Worm (Caenorhabditis elegans) whole organism, young adult: ENCODE results near the gene Y73B6BL.22.
A peak's percentile ranks its signal among the peaks of the same experiment; 100 is the strongest.

Experiments
- F23B12.7 ChIP-seq: sonication (generic microtip); optimal IDR thresholded peaks from 2 replicates; lab custom pipeline; 2017; ENCODE audit warnings: missing genetic modification characterization, mild to moderate bottlenecking, missing compliant biosample characterization, antibody characterized with exemption, moderate library complexity; ENCODE audit not compliant: insufficient read depth
- F33H1.4 ChIP-seq: fragments of 200-800 bp; sonication (Bioruptor generic); IDR thresholded peaks from 2 replicates; pipeline ENCODE4 v1.3.6; 2022; ENCODE audit warnings: missing genetic modification reagents, missing genetic modification characterization, missing compliant biosample characterization
- F39B2.1 ChIP-seq: fragments of 200-800 bp; sonication (Bioruptor generic); IDR thresholded peaks from 2 replicates; pipeline ENCODE4 v1.3.6; 2022; ENCODE audit warnings: missing genetic modification reagents, missing genetic modification characterization, missing compliant biosample characterization
- F52B5.7 ChIP-seq: sonication (generic microtip); optimal IDR thresholded peaks from 2 replicates; lab custom pipeline; 2016; ENCODE audit warnings: mild to moderate bottlenecking, missing genetic modification characterization, missing compliant biosample characterization
- T07F8.4 ChIP-seq: sonication (generic microtip); optimal IDR thresholded peaks from 2 replicates; lab custom pipeline; 2016; ENCODE audit warnings: mild to moderate bottlenecking, missing genetic modification characterization, moderate library complexity, missing compliant biosample characterization
- T26A5.8 ChIP-seq: sonication (generic microtip); optimal IDR thresholded peaks from 2 replicates; lab custom pipeline; 2016; ENCODE audit warnings: missing genetic modification characterization, missing compliant biosample characterization
- Y56A3A.18 ChIP-seq: fragments of 200-800 bp; sonication (Bioruptor generic); IDR thresholded peaks from 2 replicates; pipeline ENCODE4 v1.3.6; 2022; ENCODE audit warnings: missing genetic modification reagents, missing genetic modification characterization, missing compliant biosample characterization
- ZK185.1 ChIP-seq: sonication (generic microtip); optimal IDR thresholded peaks from 2 replicates; lab custom pipeline; 2016; ENCODE audit warnings: mild to moderate bottlenecking, missing genetic modification characterization, missing compliant biosample characterization; ENCODE audit not compliant: poor library complexity, severe bottlenecking
- aptf-2 ChIP-seq: fragments of 200-800 bp; sonication (Bioruptor generic); conservative IDR thresholded peaks from 2 replicates; pipeline ENCODE4 v1.3.6; 2022; ENCODE audit warnings: missing genetic modification reagents, missing genetic modification characterization, missing compliant biosample characterization
- aptf-3 ChIP-seq: fragments of 200-800 bp; sonication (Bioruptor generic); IDR thresholded peaks from 2 replicates; pipeline ENCODE4 v1.3.6; 2022; ENCODE audit warnings: missing genetic modification characterization, missing compliant biosample characterization
- attf-5 ChIP-seq: fragments of 200-800 bp; sonication (Bioruptor generic); optimal IDR thresholded peaks from 2 replicates; lab custom pipeline; 2018; ENCODE audit warnings: mild to moderate bottlenecking, missing genetic modification characterization, missing compliant biosample characterization
- attf-6 ChIP-seq: fragments of 200-800 bp; sonication (Bioruptor generic); IDR thresholded peaks from 2 replicates; pipeline ENCODE4 v1.3.6; 2022; ENCODE audit warnings: missing genetic modification reagents, missing genetic modification characterization, missing compliant biosample characterization
- bed-1 ChIP-seq: fragments of 200-800 bp; sonication (Bioruptor generic); IDR thresholded peaks from 2 replicates; pipeline ENCODE4 v1.3.6; 2022; ENCODE audit warnings: missing genetic modification reagents, missing genetic modification characterization, missing compliant biosample characterization
- cebp-1 ChIP-seq, 2 experiments: fragments of 200-800 bp in 1 of 2; sonication (Bioruptor generic) in 1 of 2; sonication (generic microtip) in 1 of 2; IDR thresholded peaks in 1 of 2; optimal IDR thresholded peaks in 1 of 2; 2 replicates each; pipeline versions ENCODE4 v1.3.6 to Lab custom; 2017 to 2022; ENCODE audit warnings: missing compliant biosample characterization in 2 of 2, missing genetic modification characterization in 2 of 2, mild to moderate bottlenecking in 1 of 2, missing genetic modification reagents in 1 of 2, moderate library complexity in 1 of 2
- ceh-27 ChIP-seq: fragments of 200-800 bp; sonication (Bioruptor generic); optimal IDR thresholded peaks from 2 replicates; lab custom pipeline; 2018; ENCODE audit warnings: mild to moderate bottlenecking, missing genetic modification characterization, moderate library complexity, missing compliant biosample characterization
- ceh-58 ChIP-seq: fragments of 200-800 bp; sonication (Bioruptor generic); IDR thresholded peaks from 2 replicates; pipeline ENCODE4 v1.3.6; 2022; ENCODE audit warnings: missing genetic modification characterization, missing compliant biosample characterization
- ceh-91 ChIP-seq: fragments of 200-800 bp; sonication (Bioruptor generic); IDR thresholded peaks from 2 replicates; pipeline ENCODE4 v1.3.6; 2022; ENCODE audit warnings: missing genetic modification reagents, missing genetic modification characterization, missing compliant biosample characterization
- die-1 ChIP-seq: sonication (generic microtip); optimal IDR thresholded peaks from 2 replicates; lab custom pipeline; 2016; ENCODE audit warnings: missing genotype, mild to moderate bottlenecking, missing genetic modification characterization, missing compliant biosample characterization
- egl-44 ChIP-seq: fragments of 200-800 bp; sonication (Bioruptor generic); IDR thresholded peaks from 2 replicates; pipeline ENCODE4 v1.3.6; 2022; ENCODE audit warnings: missing genetic modification reagents, missing genetic modification characterization, missing compliant biosample characterization
- egrh-3 ChIP-seq: fragments of 200-800 bp; sonication (Bioruptor generic); IDR thresholded peaks from 2 replicates; pipeline ENCODE4 v1.3.6; 2022; ENCODE audit warnings: missing genetic modification reagents, missing genetic modification characterization, missing compliant biosample characterization
- him-1 ChIP-seq: sonication (generic microtip); optimal IDR thresholded peaks from 2 replicates; lab custom pipeline; 2016; ENCODE audit warnings: missing genotype, missing genetic modification reagents, missing genetic modification characterization, missing compliant biosample characterization
- hmg-20 ChIP-seq: fragments of 200-800 bp; sonication (Bioruptor generic); IDR thresholded peaks from 2 replicates; pipeline ENCODE4 v1.3.6; 2022; ENCODE audit warnings: missing genetic modification reagents, missing genetic modification characterization, missing compliant biosample characterization
- let-526 ChIP-seq: fragments of 200-800 bp; sonication (Bioruptor generic); IDR thresholded peaks from 2 replicates; pipeline ENCODE4 v1.3.6; 2022; ENCODE audit warnings: missing genetic modification reagents, missing genetic modification characterization, missing compliant biosample characterization
- lin-54 ChIP-seq: fragments of 200-800 bp; sonication (Bioruptor generic); optimal IDR thresholded peaks from 2 replicates; lab custom pipeline; 2018; ENCODE audit warnings: mild to moderate bottlenecking, missing genetic modification characterization, missing compliant biosample characterization
- lsl-1 ChIP-seq: fragments of 200-800 bp; sonication (Bioruptor generic); optimal IDR thresholded peaks from 2 replicates; lab custom pipeline; 2018; ENCODE audit warnings: mild to moderate bottlenecking, missing genetic modification characterization, moderate library complexity, missing compliant biosample characterization
- madf-8 ChIP-seq: fragments of 200-800 bp; sonication (Bioruptor generic); conservative IDR thresholded peaks from 2 replicates; pipeline ENCODE4 v1.3.6; 2022; ENCODE audit warnings: missing genetic modification reagents, missing genetic modification characterization, missing compliant biosample characterization
- nfyb-1 ChIP-seq: fragments of 200-800 bp; sonication (Bioruptor generic); IDR thresholded peaks from 2 replicates; pipeline ENCODE4 v1.3.6; 2022; ENCODE audit warnings: missing genetic modification reagents, missing genetic modification characterization, missing compliant biosample characterization
- nhr-27 ChIP-seq: fragments of 200-800 bp; sonication (Bioruptor generic); optimal IDR thresholded peaks from 2 replicates; lab custom pipeline; 2018; ENCODE audit warnings: mild to moderate bottlenecking, missing genetic modification characterization, moderate library complexity, missing compliant biosample characterization
- rpc-1 ChIP-seq, 2 experiments: fragments of 150-350 bp in 1 of 2; sonication (generic microtip) in 1 of 2; optimal IDR thresholded peaks; 2 replicates each; lab custom pipeline; 2014 to 2018; ENCODE audit warnings: missing biosample characterization in 1 of 2, missing genetic modification characterization in 1 of 2, missing genetic modification reagents in 1 of 2, missing genotype in 1 of 2
- snpc-1.1 ChIP-seq: sonication (generic microtip); optimal IDR thresholded peaks from 2 replicates; lab custom pipeline; 2017; ENCODE audit warnings: missing genetic modification characterization, mild to moderate bottlenecking, missing compliant biosample characterization, antibody characterized with exemption, moderate library complexity, missing genotype, missing genetic modification reagents; ENCODE audit not compliant: insufficient read depth
- snpc-4 ChIP-seq, 5 experiments: fragments of 150-350 bp in 1 of 5; sonication (generic microtip) in 4 of 5; optimal IDR thresholded peaks; 2 replicates each; lab custom pipeline; 2014 to 2018; ENCODE audit warnings: missing genetic modification characterization in 5 of 5, missing biosample characterization in 3 of 5, antibody characterized with exemption in 2 of 5, mild to moderate bottlenecking in 2 of 5, missing compliant biosample characterization in 2 of 5, missing genotype in 2 of 5, moderate library complexity in 2 of 5, missing genetic modification reagents in 1 of 5
- tbp1 ChIP-seq: fragments of 200-800 bp; sonication (Bioruptor generic); optimal IDR thresholded peaks from 2 replicates; lab custom pipeline; 2018; ENCODE audit warnings: mild to moderate bottlenecking, missing genetic modification characterization, missing compliant biosample characterization
- unc-130 ChIP-seq: sonication (generic microtip); optimal IDR thresholded peaks from 2 replicates; lab custom pipeline; 2016; ENCODE audit warnings: missing genetic modification reagents, missing genetic modification characterization, missing compliant biosample characterization
- xnd-1 ChIP-seq: sonication (generic microtip); optimal IDR thresholded peaks from 2 replicates; lab custom pipeline; 2016; ENCODE audit warnings: missing genotype, missing genetic modification reagents, missing genetic modification characterization, missing compliant biosample characterization
- ztf-28 ChIP-seq: fragments of 200-800 bp; sonication (Bioruptor generic); IDR thresholded peaks from 2 replicates; pipeline ENCODE4 v1.3.6; 2022; ENCODE audit warnings: missing genetic modification reagents, missing genetic modification characterization, missing compliant biosample characterization
- ztf-6 ChIP-seq: fragments of 200-800 bp; sonication (Bioruptor generic); IDR thresholded peaks from 2 replicates; pipeline ENCODE4 v1.3.6; 2022; ENCODE audit warnings: missing genetic modification reagents, missing genetic modification characterization, missing compliant biosample characterization

The Y73B6BL.22 gene

ce11 chrIV:6416553-6416952, at the start of gene Y73B6BL.22:
TSS of gene Y73B6BL.22 (minus strand) at chrIV:6416653.
- no peak for TF ChIP-seq die-1 (tag; lab: Kevin White, UChicago)

- no peak for TF ChIP-seq hmg-20 (GFP tag; lab: Robert Waterston, UW)
- no peak for TF ChIP-seq aptf-2 (GFP tag; lab: Robert Waterston, UW)
- TF ChIP-seq cebp-1 (GFP tag; IDR thresholded peaks at IDR 0.05; lab: Robert Waterston, UW): no peak
- no peak for TF ChIP-seq cebp-1 (tag; optimal IDR thresholded peaks at IDR 0.05; lab: Kevin White, UChicago)
- no peak for TF ChIP-seq lin-54 (GFP tag; lab: Kevin White, UChicago)
- no peak for TF ChIP-seq attf-5
- TF ChIP-seq nfyb-1 (GFP tag; lab: Robert Waterston, UW): no peak
- no peak for TF ChIP-seq bed-1 (GFP tag; lab: Robert Waterston, UW)
- TF ChIP-seq ceh-91 (GFP tag; lab: Robert Waterston, UW): no peak
- TF ChIP-seq T07F8.4 (tag; lab: Kevin White, UChicago): no peak
Observed at ce11 chrIV:6464005-6464404, 47.6 kb upstream of the Y73B6BL.22 start, which contains the start of gene acr-25. TSS of gene acr-25 (plus strand) at chrIV:6464305.

- TF ChIP-seq F39B2.1 (no peak), cebp-1 (GFP tag; IDR thresholded peaks at IDR 0.05; lab: Robert Waterston, UW) (no peak), cebp-1 (tag; optimal IDR thresholded peaks at IDR 0.05; lab: Kevin White, UChicago) (no peak), let-526 (GFP tag; lab: Robert Waterston, UW) (no peak), rpc-1 (optimal IDR thresholded peaks at IDR 0.05; lab: Kevin White, UChicago) (no peak), rpc-1 (tag; optimal IDR thresholded peaks at IDR 0.05; lab: Kevin White, UChicago) (no peak), T26A5.8 (tag; lab: Kevin White, UChicago) (no peak), madf-8 (GFP tag; lab: Robert Waterston, UW) (no peak), attf-6 (GFP tag; lab: Robert Waterston, UW) (peak; percentile 57; the same call in 1 of the 2 replicates), ceh-58 (GFP tag; lab: Robert Waterston, UW) (no peak), lsl-1 (GFP tag; lab: Kevin White, UChicago) (no peak), F23B12.7 (tag; lab: Kevin White, UChicago) (no peak), egrh-3 (GFP tag; lab: Robert Waterston, UW) (no peak), snpc-4 (GFP tag; optimal IDR thresholded peaks at IDR 0.05; lab: Kevin White, UChicago) (peak; percentile 69), snpc-4 (tag; optimal IDR thresholded peaks at IDR 0.05; lab: Kevin White, UChicago) (peak; percentile 66 to 77 (median 73)), snpc-1.1 (tag; lab: Kevin White, UChicago) (peak; percentile 79), ceh-27 (GFP tag; lab: Kevin White, UChicago) (no peak), F52B5.7 (no peak), Y56A3A.18 (GFP tag; lab: Robert Waterston, UW) (no peak)
Observed at ce11 chrIV:6460596-6460995, 44.1 kb upstream of the Y73B6BL.22 start.

- no peak for TF ChIP-seq ztf-6
- no peak for TF ChIP-seq xnd-1 (tag; lab: Kevin White, UChicago)
- no peak for TF ChIP-seq egl-44
- TF ChIP-seq him-1 (tag; lab: Kevin White, UChicago): no peak
- TF ChIP-seq F33H1.4 (GFP tag; lab: Robert Waterston, UW): no peak
- no peak for TF ChIP-seq ZK185.1 (tag; lab: Kevin White, UChicago)
- no peak for TF ChIP-seq nhr-27
- TF ChIP-seq ztf-28 (GFP tag; lab: Robert Waterston, UW): no peak
- TF ChIP-seq unc-130 (GFP tag; lab: Kevin White, UChicago): no peak
- no peak for TF ChIP-seq tbp1 (GFP tag; lab: Kevin White, UChicago)
- no peak for TF ChIP-seq aptf-3 (GFP tag; lab: Robert Waterston, UW)
Observed at ce11 chrIV:6457472-6457871, 41.0 kb upstream of the Y73B6BL.22 start, which contains the start of gene lgc-10. TSS of gene lgc-10 (minus strand) at chrIV:6457572.
